Fruit fly (Drosophila melanogaster): ENCODE measurements around the gene CG4281.

DNA sequence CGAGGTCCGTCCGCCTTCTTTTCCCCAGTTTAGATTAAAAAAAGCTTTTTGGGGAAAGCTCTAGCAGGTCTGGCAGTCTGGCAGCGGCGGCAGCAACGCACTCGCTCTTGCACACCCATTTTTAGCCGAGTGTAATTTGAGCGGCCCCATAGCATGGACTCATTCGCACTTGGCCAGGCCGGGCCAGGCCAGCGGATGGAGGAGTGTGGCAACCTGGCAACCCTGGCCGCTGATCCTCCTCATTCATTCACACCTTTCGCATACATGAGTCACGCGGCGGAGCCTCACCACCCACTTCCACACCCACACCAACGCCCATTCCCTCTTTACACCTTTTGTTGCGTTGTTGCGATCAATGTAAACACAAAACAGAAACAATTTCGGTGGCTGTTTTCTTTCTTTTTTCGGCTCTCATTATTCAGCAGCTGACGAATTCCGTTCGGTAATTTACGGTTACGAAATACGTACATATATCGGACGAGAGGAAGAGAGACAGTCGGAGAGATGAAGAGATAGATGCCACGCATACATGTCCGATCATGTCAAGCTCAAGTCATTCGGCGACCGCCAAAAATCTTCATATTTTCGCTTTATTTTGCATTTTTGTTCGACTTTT, 32.0 kb downstream of the CG4281 start:
- TF ChIP-seq jim (GFP tag; optimal IDR thresholded peaks at IDR 0.05) (no peak), pan (optimal IDR thresholded peaks at IDR 0.05) (no peak)
